Worm (Caenorhabditis elegans) whole organism, late embryonic: ENCODE results near the gene T09A5.14.

Experiments
- ceh-19 ChIP-seq: fragments of 200-800 bp; sonication (Bioruptor generic); optimal IDR thresholded peaks from 2 replicates; lab custom pipeline; 2018; ENCODE audit warnings: mild to moderate bottlenecking, missing genetic modification characterization, missing compliant biosample characterization
- ceh-34 ChIP-seq: sonication (generic microtip); optimal IDR thresholded peaks from 2 replicates; lab custom pipeline; 2016; ENCODE audit warnings: mild to moderate bottlenecking, missing genetic modification characterization, missing compliant biosample characterization
- ceh-9 ChIP-seq: sonication (generic microtip); optimal IDR thresholded peaks from 2 replicates; lab custom pipeline; 2016; ENCODE audit warnings: mild to moderate bottlenecking, missing genetic modification characterization, inconsistent platforms, missing compliant biosample characterization
- lin-11 ChIP-seq: fragments of 200-800 bp; sonication (Bioruptor generic); optimal IDR thresholded peaks from 2 replicates; lab custom pipeline; 2018; ENCODE audit warnings: mild to moderate bottlenecking, missing genetic modification characterization, missing compliant biosample characterization
- pha-4 ChIP-seq: fragments of 150-350 bp; optimal IDR thresholded peaks from 2 replicates; lab custom pipeline; 2018; ENCODE audit warnings: missing biosample characterization, missing genetic modification reagents, missing genetic modification characterization

DNA sequence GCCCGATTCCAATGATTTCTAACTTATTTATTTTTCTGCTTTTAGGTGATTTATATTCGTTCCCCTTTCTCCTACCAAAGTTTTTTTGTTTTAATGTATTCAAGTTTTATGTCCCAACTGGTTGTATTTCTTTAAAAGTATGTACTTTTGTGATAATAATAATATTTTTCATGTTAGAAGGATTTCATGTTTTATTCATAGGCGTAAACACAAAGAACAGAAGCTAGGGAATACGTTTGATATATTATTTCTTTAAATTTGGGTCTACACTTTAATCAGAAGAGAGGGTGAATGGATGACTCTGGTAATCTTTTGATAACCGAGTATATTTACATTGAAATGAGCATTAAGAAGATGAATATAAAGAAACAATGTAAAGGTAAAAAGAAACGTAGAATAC lies 33.9 kb downstream of the T09A5.14 start:
- no peak for TF ChIP-seq lin-11 (tag; lab: Kevin White, UChicago)
- no peak for TF ChIP-seq pha-4 (tag; lab: Kevin White, UChicago)
- no peak for TF ChIP-seq ceh-34 (tag; lab: Kevin White, UChicago)
- no peak for TF ChIP-seq ceh-19 (GFP tag; lab: Kevin White, UChicago)
- no peak for TF ChIP-seq ceh-9 (tag; lab: Kevin White, UChicago)
